Fruit fly (Drosophila melanogaster) whole organism, larva: ENCODE data around the gene CG33177.

ENCODE experiments used
- noc ChIP-seq: fragments of 200-800 bp; sonication (Bioruptor generic); optimal IDR thresholded peaks from 3 replicates; lab custom pipeline; 2019; ENCODE audit warnings: missing biosample characterization, mild to moderate bottlenecking, missing genetic modification characterization, moderate library complexity

Gene CG33177

DNA sequence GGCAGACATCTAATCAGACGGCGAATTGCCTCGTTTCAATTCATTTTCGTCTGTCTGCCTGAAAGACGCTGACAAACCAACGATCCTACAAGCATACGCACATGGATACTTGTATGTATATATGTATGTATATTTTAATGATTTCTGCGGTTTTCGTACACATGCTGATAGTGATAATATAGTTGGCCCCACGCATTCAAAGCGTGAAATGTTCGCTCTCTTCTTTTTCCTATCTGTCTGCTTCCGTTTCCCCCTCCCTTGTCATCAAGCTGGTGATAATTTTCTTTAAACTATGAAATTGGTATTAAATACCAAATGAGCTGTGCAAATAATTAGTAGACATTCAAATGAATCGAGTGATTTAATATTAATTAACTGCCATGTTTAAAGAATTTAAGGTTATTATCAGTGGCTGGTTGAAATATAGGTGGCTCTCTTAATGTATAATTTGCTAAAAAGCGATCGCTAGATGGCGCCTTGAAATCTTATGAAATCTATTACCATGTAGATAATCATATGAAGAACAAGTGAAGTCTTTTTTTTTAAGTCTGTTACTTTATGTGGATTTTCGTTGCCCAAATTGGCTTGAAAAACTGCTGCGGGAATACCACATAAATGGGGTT lies at the start of gene CG33177:
TSS of gene CG33177 (plus strand) at position 588 of the 623 bp plus-strand sequence.
- peak; percentile 39 for TF ChIP-seq noc (tag; lab: Kevin White, UChicago)

DNA sequence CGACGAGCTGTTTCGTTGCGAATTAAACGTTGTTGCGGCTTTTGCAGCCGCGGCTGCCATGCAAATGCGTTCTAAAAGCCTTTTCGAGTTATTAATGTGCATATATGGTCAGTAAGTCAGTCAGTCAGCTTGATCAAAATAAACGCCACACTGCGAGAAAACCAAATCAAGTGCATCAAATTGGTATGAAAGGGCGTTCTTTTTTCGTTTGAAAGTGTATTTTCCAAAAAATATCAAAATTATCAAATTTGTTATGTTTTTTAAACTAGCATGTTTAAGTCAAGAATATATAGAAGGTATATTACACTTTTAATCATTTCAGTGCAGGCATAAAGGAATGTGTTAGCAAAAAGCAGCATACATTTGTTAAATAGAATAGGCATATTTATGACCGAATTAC lies 38.7 kb upstream of the CG33177 start:
- no peak for TF ChIP-seq noc (tag; lab: Kevin White, UChicago)

DNA sequence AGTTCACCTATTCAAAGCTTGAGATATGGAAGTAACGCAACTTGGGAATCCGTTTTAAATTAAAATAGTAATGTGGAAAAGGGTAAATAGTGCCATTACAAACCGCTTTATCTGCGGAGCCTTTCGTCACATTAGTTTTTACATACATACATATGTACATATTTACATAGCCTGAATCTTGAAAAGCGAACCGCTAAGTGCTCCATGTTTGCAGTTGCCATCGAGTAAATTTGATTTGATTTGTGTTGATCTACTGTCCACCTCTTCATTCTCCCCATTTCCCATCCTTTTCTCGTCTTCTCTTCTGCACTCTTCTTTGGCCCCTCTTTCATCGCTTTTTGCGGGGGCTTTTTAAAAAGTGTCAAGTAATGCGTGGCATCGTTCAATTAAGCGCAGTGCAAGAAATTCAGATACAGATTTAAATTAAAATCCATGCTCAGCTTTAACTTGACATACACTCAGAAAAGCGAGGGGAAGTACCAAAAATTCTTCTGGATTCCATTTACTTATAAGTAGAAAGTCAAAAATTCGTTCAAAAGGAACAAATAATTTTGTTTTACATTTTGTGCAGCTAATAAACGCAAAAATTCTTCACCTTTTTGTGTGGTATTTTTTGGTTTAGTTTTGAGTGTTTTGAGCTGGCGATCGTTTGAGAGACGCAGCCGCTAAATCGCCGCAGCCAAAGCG lies 38.0 kb upstream of the CG33177 start:
- no peak for TF ChIP-seq noc (tag; lab: Kevin White, UChicago)

DNA sequence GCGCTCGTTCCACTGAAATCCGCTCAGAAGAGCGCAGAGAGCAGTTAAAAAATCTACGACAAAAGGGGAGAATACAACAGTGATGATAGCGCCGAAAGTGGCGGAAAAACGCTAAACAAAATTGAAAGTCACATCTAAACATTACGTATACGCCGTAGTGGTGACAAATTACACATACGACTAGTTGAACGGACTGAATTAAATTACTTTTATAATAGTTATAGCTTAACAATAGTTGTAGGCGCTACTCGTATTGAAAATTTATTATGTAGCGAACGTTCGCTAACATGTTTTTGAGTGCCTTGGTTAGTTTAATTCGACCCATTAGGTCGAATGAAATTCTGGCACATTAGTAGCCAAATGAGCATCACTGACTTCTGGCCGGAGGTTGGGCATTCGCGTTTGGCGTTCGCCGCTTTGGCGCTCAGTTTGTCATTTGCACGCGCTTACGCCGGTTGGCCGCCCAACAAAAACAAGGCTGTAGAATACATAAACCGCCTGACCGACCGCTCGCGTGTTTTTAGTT lies 37.4 kb upstream of the CG33177 start, which contains the start of gene CG5541:
TSS of gene CG5541 (plus strand) at position 424 of the 526 bp plus-strand sequence.
- peak; percentile 63 for TF ChIP-seq noc (tag; lab: Kevin White, UChicago)

DNA sequence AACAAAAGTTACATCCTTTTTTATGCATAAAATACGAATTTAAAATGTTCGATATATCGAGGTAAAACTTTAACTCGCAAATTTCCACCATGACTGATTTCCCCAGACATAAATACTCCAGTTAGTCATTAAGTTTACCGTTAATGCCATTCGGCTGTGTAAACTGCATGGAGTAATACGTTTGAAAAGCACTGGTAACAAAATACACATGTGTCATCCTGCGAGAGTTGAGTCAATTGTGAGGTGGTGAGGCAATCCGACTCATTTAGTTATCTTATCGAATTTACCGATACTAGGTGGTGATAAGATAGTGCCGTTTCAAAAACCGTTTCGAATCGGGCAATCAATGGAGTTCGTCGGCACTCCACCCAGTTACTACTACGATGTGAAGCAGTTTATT lies 35.6 kb upstream of the CG33177 start:
- no peak for TF ChIP-seq noc (tag; lab: Kevin White, UChicago)

DNA sequence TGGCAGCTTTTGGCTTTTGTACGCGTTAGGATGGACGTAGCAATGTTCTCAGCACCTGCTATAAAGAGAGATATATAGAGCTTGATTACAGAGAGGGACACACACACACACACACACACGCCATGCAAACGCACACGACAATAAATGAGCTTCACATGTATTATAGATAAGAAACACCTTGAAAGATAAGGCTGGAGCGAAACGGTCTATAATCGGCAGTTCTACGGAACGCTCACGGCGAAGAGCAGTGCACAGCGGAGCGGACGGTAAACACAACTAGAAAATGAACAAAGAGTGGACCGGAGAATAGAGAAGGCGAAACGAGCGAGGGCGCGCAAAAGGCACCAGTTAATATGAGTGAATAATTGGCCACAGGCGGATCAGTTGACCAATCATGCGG lies 32.5 kb upstream of the CG33177 start:
- TF ChIP-seq noc (tag; lab: Kevin White, UChicago), result peak; percentile 48

DNA sequence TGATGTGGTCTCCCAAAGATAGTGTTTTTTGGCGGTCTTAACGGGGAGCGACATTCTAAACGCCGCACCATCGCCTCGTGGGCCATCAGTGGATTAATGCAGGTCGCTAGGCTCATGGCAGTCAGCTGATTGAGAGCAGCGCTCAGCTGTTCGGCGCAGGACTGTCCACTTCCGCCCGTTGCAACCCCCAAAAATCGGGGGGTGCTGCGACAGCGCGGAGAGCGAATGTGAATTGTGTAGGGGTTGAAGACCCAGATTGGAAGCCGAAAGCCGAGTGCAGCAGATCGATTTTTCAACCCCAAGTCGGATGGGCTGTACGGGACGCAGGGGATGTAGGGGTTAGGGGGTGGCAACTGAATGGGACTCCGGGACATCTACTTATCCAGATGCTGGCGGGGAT lies 18.5 kb upstream of the CG33177 start:
- no peak for TF ChIP-seq noc (tag; lab: Kevin White, UChicago)

DNA sequence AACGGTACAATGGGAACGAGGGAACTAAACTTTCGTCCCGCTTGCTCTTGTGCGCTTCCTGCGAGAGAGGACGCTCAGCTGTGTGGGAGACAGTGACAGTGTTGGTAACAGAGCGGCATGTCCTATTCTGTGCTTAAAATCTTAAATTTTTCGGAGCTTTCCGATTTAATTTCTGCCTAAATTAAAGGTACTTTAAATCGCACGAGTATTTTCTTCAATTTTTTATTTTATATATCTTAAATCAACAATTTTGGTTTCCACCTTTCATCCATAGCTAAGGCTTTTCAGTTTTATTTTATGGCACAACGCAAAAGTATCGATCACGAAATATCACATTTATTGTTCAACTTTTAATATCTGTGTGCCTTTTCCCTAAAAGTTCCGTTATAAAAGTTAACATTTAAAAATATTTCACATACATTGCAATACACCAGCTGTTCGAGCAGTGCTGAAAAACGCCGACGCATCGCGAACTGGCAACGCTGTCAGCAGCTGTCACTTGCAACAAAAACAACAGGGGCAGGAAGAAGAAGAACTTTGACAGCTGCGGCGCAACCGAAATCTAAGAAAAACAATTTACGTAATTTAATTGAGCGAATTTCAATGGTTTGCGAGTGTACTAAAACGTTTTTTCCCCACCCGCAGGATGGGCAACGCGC lies 17.6 kb upstream of the CG33177 start, which contains the start of the genes hiw and ND-B18:
TSS of gene hiw (minus strand) at position 26 of the 659 bp plus-strand sequence.
TSS of gene ND-B18 (plus strand) at position 330 of the 659 bp plus-strand sequence.
- no peak for TF ChIP-seq noc (tag; lab: Kevin White, UChicago)

DNA sequence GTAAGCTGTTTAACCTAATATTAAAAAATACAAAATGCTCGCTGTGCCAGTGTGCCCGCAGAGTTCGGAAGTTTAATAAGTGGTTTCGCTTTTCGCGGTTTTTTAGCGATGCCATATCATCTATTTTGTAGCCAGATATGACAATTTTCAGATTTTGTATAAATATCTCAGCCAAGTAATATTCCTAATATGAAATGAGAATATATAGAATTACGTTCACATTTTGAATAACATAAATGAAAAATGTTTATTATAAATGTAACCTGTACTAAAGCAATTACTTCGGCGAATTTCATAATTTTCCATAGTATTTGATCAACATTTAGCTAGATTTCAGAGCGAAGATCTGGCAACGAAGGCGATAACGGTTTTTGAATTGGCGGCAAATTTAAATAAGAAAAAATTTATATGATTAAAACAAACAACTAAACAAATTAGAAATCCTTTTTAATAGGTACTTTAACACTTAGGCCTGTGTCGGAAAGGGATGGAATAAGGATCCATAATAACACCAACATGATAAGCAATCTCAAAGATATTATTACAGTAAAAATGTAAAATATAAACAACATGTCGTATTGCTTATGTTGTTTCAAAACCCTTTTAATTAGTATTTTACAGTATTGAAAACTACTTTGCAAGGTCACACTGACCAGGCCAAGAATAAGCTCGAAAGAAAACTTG lies 14.7 kb upstream of the CG33177 start, which contains the start of the genes opm and dob:
TSS of gene opm (minus strand) at position 59 of the 684 bp plus-strand sequence.
TSS of gene dob (plus strand) at position 634 of the 684 bp plus-strand sequence.
- TF ChIP-seq noc (tag; lab: Kevin White, UChicago), result peak; percentile 15

DNA sequence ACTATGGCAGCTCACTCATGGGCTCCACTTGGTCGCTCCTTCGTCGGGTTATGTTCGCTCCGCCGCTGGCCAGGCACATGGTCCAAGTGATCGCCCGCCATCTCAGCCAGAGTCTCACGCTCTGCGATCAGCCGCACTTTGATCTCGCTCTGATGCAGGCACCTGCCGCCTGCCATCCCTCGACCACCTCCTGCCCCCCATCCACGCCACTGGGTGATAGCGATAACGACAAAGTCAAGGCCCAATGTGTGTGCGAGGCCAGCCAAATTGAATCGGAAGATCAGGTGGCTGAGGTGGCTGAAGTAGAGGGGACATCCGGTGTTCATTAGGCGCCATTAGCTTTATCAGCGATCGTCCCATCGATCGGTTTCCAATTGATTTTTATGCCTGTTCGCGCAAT lies 12.6 kb upstream of the CG33177 start:
- TF ChIP-seq noc (tag; lab: Kevin White, UChicago), result no peak

DNA sequence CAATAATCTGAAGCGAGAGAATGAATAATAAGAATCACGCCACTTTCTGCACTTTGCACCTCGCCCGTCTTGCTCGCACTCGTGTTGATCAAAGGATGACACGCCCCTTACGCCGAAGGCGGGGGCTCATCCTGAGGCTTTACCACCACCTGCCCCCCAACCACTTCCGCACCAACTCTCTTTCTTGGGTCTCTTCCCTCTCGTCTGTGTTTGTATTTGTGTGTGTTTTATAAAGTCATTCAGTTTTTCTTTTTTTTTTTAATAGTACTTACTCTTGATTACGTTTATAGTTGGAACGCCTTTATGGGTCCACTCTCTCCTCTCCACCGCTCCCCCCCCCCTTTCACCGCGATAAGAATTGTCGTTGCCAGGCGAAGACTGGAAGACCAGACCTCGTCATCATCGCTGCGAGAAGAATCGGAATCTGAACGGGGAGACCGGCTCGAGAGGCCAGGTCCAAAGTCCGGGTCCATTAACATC lies 11.7 kb upstream of the CG33177 start:
- peak; percentile 86 for TF ChIP-seq noc (tag; lab: Kevin White, UChicago)

DNA sequence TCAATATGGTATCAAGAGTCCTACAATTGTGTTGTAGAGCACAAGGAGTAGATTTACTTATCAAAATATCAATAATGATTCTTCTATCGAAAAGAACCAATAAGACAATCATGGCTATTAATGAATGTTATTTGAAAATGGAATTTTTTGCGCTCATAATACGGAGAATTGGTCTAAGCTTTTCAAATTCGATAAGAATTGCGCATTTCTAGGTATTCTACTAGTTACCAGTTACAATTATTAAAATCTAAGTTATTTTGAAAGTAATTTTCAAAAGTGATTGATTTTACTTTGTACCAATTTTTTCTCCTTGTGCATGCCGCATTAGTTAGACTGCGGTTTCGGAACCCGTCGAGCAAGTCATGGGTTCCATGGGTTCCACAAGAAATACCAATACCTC lies 11.0 kb upstream of the CG33177 start:
- TF ChIP-seq noc (tag; lab: Kevin White, UChicago), result no peak

DNA sequence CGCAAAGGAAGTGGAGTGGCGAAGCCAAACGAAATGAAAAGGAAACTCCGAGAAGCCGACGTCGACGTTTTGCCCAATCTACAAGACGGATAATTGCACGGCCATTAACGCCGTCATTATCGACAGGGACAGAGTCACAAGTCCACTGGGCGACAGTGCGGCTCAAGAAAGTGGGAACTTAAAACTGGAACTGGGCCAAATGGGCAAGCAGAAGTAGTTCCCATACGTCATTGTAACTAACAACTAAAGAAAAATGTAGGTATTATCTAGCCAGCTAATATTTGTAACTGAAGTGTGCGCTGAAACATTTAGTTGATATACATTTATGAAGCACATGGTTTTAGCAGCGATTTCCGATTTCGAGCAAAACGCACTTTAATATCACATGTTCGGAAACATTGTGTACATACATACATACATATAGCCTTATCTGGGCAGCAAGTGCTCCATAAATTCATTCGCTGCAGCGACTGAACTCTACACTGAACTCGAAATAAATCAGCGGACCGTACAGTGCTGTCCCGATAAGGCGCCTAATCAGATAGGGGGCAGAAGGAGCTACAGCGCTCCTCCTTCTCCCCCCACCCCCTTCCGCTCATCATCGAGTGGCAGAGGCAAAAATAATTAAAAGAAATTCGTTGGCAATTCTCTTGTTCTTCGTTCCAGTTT lies 10.2 kb upstream of the CG33177 start:
- TF ChIP-seq noc (tag; lab: Kevin White, UChicago), result peak; percentile 68

DNA sequence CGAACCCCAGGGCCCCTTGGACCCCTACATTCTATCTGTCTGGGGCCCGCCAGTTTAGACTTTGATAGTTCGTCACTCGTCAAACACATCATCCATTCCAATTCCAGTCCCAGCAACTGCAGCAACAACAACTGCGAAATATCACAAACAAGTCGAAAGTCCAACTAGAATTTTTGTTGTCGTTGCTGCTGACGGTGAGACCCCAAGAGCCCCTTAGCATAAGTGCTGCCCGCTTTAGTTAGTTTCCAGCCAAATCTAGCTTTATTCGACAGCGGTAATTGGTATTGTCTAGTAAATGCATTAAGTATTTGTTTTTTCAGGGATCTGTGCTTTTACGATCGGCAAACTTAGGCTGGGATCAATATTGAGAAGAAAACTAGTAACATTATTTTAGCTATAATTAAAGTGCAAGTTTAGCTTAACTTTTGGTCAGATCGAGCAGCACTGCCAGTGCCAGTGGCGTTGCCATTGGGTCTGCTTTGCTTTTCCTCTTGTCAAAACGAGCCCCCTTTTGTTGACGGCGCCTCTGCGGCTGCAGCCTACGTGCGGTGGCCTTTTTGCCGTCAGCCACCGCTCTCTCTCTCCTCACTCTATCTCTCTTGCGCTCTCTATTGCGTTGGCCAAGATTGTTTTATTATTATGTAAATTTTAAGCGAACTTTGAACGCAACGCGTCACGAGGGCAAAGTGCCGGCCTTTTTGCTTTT lies 6.4 kb upstream of the CG33177 start:
- peak; percentile 91 for TF ChIP-seq noc (tag; lab: Kevin White, UChicago)
